Worm (Caenorhabditis elegans) whole organism, L4 larva: ENCODE measurements around the gene M04C3.1.
A peak's percentile ranks its signal among the peaks of the same experiment; 100 is the strongest.

Experiments used
- F10B5.3 ChIP-seq: sonication (generic microtip); optimal IDR thresholded peaks from 2 replicates; lab custom pipeline; 2016; ENCODE audit warnings: mild to moderate bottlenecking, missing genetic modification characterization, missing compliant biosample characterization
- F37D6.2 ChIP-seq: sonication (generic microtip); optimal IDR thresholded peaks from 2 replicates; lab custom pipeline; 2016; ENCODE audit warnings: mild to moderate bottlenecking, missing genetic modification characterization, missing compliant biosample characterization
- dve-1 ChIP-seq: sonication (generic microtip); optimal IDR thresholded peaks from 2 replicates; lab custom pipeline; 2017; ENCODE audit warnings: antibody characterized with exemption, mild to moderate bottlenecking, missing genetic modification characterization, missing compliant biosample characterization; ENCODE audit not compliant: insufficient read depth
- egl-43 ChIP-seq: fragments of 200-800 bp; sonication (Bioruptor generic); IDR thresholded peaks from 2 replicates; pipeline ENCODE4 v1.3.6; 2022; ENCODE audit warnings: missing genetic modification reagents, missing genetic modification characterization, missing compliant biosample characterization
- hmg-1.1 ChIP-seq: fragments of 200-800 bp; sonication (Bioruptor generic); IDR thresholded peaks from 2 replicates; pipeline ENCODE4 v1.3.6; 2022; ENCODE audit warnings: missing genetic modification reagents, missing genetic modification characterization, missing compliant biosample characterization
- lin-29 ChIP-seq: fragments of 200-800 bp; sonication (Bioruptor generic); IDR thresholded peaks from 2 replicates; pipeline ENCODE4 v1.3.6; 2022; ENCODE audit warnings: missing genetic modification reagents, missing genetic modification characterization, missing compliant biosample characterization
- lin-38 ChIP-seq: fragments of 200-800 bp; sonication (Bioruptor generic); IDR thresholded peaks from 2 replicates; pipeline ENCODE4 v1.3.6; 2022; ENCODE audit warnings: missing genetic modification reagents, missing genetic modification characterization, missing compliant biosample characterization
- lsy-2 ChIP-seq, 2 experiments: fragments of 150-350 bp in 1 of 2; sonication (generic microtip) in 1 of 2; optimal IDR thresholded peaks; 2 replicates each; lab custom pipeline; 2014 to 2017; ENCODE audit warnings: missing biosample characterization in 2 of 2, missing genetic modification characterization in 2 of 2
- mdl-1 ChIP-seq, 2 experiments: fragments of 150-350 bp in 1 of 2; sonication (generic microtip) in 1 of 2; optimal IDR thresholded peaks; 2 replicates each; lab custom pipeline; 2014 to 2017; ENCODE audit warnings: missing biosample characterization in 2 of 2, missing genetic modification characterization in 2 of 2
- mes-2 ChIP-seq: sonication (generic microtip); optimal IDR thresholded peaks from 2 replicates; lab custom pipeline; 2016; ENCODE audit warnings: missing genotype, mild to moderate bottlenecking, missing genetic modification characterization, missing compliant biosample characterization; ENCODE audit not compliant: poor library complexity, severe bottlenecking
- mxl-2 ChIP-seq: fragments of 200-800 bp; sonication (Bioruptor generic); conservative IDR thresholded peaks from 2 replicates; pipeline ENCODE4 v1.3.6; 2022; ENCODE audit warnings: missing genetic modification reagents, missing genetic modification characterization, missing compliant biosample characterization
- nhr-41 ChIP-seq: fragments of 200-800 bp; sonication (Bioruptor generic); IDR thresholded peaks from 2 replicates; pipeline ENCODE4 v1.3.6; 2022; ENCODE audit warnings: missing genetic modification reagents, missing genetic modification characterization, missing compliant biosample characterization
- nhr-42 ChIP-seq: fragments of 200-800 bp; sonication (Bioruptor generic); IDR thresholded peaks from 2 replicates; pipeline ENCODE4 v1.3.6; 2022; ENCODE audit warnings: missing genetic modification characterization, missing compliant biosample characterization
- pha-4 ChIP-seq, 2 experiments: fragments of 150-350 bp in 1 of 2; fragments of 200-800 bp in 1 of 2; sonication (Bioruptor generic) in 1 of 2; IDR thresholded peaks in 1 of 2; optimal IDR thresholded peaks in 1 of 2; 2 replicates each; pipeline versions ENCODE4 v1.3.6 to Lab custom; 2014 to 2022; ENCODE audit warnings: missing genetic modification characterization in 2 of 2, missing genetic modification reagents in 2 of 2, missing biosample characterization in 1 of 2, missing compliant biosample characterization in 1 of 2
- set-16 ChIP-seq: fragments of 200-800 bp; sonication (Bioruptor generic); IDR thresholded peaks from 2 replicates; pipeline ENCODE4 v1.3.6; 2022; ENCODE audit warnings: missing genetic modification reagents, missing genetic modification characterization, missing compliant biosample characterization
- tag-97 ChIP-seq: fragments of 200-800 bp; sonication (Bioruptor generic); IDR thresholded peaks from 2 replicates; pipeline ENCODE4 v1.3.6; 2022; ENCODE audit warnings: missing genetic modification characterization, missing compliant biosample characterization
- zag-1 ChIP-seq: fragments of 150-350 bp; optimal IDR thresholded peaks from 2 replicates; lab custom pipeline; 2014; ENCODE audit warnings: missing biosample characterization, missing genetic modification characterization

The M04C3.1 gene

ce11 chrV:19391242-19391641 is 54.2 kb downstream of the M04C3.1 start:
- TF ChIP-seq nhr-42 (GFP tag; lab: Robert Waterston, UW) (no peak), dve-1 (tag; lab: Kevin White, UChicago) (no peak), F37D6.2 (tag; lab: Kevin White, UChicago) (no peak), lin-29 (GFP tag; lab: Robert Waterston, UW) (no peak), mdl-1 (tag; optimal IDR thresholded peaks at IDR 0.05; lab: Kevin White, UChicago) (peak in 1 of 2 experiments; percentile 26), mxl-2 (GFP tag; lab: Robert Waterston, UW) (no peak), pha-4 (GFP tag; IDR thresholded peaks at IDR 0.05; lab: Robert Waterston, UW) (no peak), pha-4 (tag; optimal IDR thresholded peaks at IDR 0.05; lab: Kevin White, UChicago) (no peak), tag-97 (GFP tag; lab: Robert Waterston, UW) (no peak), lin-38 (no peak), egl-43 (GFP tag; lab: Robert Waterston, UW) (no peak), set-16 (no peak), lsy-2 (tag; optimal IDR thresholded peaks at IDR 0.05; lab: Kevin White, UChicago) (no peak), hmg-1.1 (GFP tag; lab: Robert Waterston, UW) (peak; percentile 22; the same call in 1 of the 2 replicates), F10B5.3 (no peak), mes-2 (tag; lab: Kevin White, UChicago) (no peak)

- TF ChIP-seq zag-1 (tag; lab: Kevin White, UChicago) (no peak), nhr-41 (GFP tag; lab: Robert Waterston, UW) (no peak)
These were observed 55.4 kb downstream of the M04C3.1 start, which contains the start of gene slcr-46.2 for ce11 chrV:19390029-19390428. Gene slcr-46.2 (minus strand): TSS chrV:19390129.
